Worm (Caenorhabditis elegans): ENCODE measurements around the gene H40L08.2.

The H40L08.2 gene

DNA sequence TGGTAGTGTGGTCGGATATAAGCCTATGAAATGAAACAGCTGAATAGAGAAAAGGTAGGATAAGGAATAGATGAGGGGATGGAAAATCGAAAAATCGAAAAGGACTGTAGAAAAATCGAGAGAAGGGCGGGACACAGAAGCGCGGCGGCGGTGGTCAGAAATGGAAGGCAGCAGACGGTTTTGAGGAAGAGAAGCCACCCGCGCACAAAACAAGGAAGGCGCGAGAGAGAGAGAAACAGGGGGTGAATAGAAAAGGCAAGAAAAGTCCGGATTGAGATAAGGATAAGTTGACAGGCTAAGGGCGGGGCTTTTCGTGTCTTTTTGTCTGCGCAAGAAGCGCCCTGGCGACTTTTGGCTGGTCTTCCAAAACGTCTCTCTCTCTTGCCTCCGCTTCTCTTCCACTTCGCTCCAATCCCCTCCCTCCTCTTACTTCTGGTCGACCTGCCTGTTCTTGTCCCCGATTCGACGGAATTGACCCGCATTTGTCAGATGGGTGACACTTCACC lies 30.3 kb upstream of the H40L08.2 start, which contains the start of gene mlt-9:
TSS of gene mlt-9 (minus strand) at position 51 of the 506 bp plus-strand sequence.
- TF ChIP-seq nhr-23 (tag; optimal IDR thresholded peaks at IDR 0.05) = peak; percentile 37
- no peak for TF ChIP-seq ztf-4 (tag; optimal IDR thresholded peaks at IDR 0.05)
- TF ChIP-seq unc-62 (GFP tag; optimal IDR thresholded peaks at IDR 0.05) = no peak
- no peak for TF ChIP-seq ceh-28 (tag; optimal IDR thresholded peaks at IDR 0.05)
- TF ChIP-seq nhr-25 (tag; optimal IDR thresholded peaks at IDR 0.05) = peak; percentile 27
- no peak for TF ChIP-seq pha-4 (tag; optimal IDR thresholded peaks at IDR 0.05)
- no peak for TF ChIP-seq ZK546.5 (tag; optimal IDR thresholded peaks at IDR 0.05)
- TF ChIP-seq fkh-10 (GFP tag; optimal IDR thresholded peaks at IDR 0.05) = no peak
- no peak for TF ChIP-seq elt-3 (tag; optimal IDR thresholded peaks at IDR 0.05)

ce11 chrX:15104963-15105493 lies 27.5 kb upstream of the H40L08.2 start:
- TF ChIP-seq unc-62 (GFP tag; optimal IDR thresholded peaks at IDR 0.05) = peak; percentile 13
- TF ChIP-seq nfya-1 (tag; optimal IDR thresholded peaks at IDR 0.05; ENCODE audit: insufficient read depth) = peak; percentile 1
- peak; percentile 59 for TF ChIP-seq nhr-23 (tag; optimal IDR thresholded peaks at IDR 0.05)
- no peak for TF ChIP-seq mml-1 (tag; optimal IDR thresholded peaks at IDR 0.05)
- peak; percentile 88 for TF ChIP-seq egl-5 (tag; optimal IDR thresholded peaks at IDR 0.05)
- TF ChIP-seq lin-39 (tag; optimal IDR thresholded peaks at IDR 0.05) = peak; percentile 2
- TF ChIP-seq elt-3 (tag; optimal IDR thresholded peaks at IDR 0.05) = peak in 1 of 3 experiments; percentile 5
- no peak for TF ChIP-seq ceh-9 (tag; optimal IDR thresholded peaks at IDR 0.05)
- no peak for TF ChIP-seq nhr-28 (tag; optimal IDR thresholded peaks at IDR 0.05)
- TF ChIP-seq nhr-43 (tag; optimal IDR thresholded peaks at IDR 0.05; ENCODE audit: poor library complexity, severe bottlenecking) = peak; percentile 28
- TF ChIP-seq nhr-25 (tag; optimal IDR thresholded peaks at IDR 0.05) = peak; percentile 82

ce11 chrX:15103481-15103880 lies 25.9 kb upstream of the H40L08.2 start:
- TF ChIP-seq lsy-12 (tag; optimal IDR thresholded peaks at IDR 0.05) (no peak), nhr-11 (tag; optimal IDR thresholded peaks at IDR 0.05) (no peak), ceh-16 (tag; optimal IDR thresholded peaks at IDR 0.05) (no peak), mdl-1 (tag; optimal IDR thresholded peaks at IDR 0.05) (no peak), daf-12 (tag; optimal IDR thresholded peaks at IDR 0.05) (no peak), unc-62 (GFP tag; optimal IDR thresholded peaks at IDR 0.05) (no peak), pha-4 (tag; optimal IDR thresholded peaks at IDR 0.05) (no peak), nhr-67 (tag; optimal IDR thresholded peaks at IDR 0.05) (no peak), fkh-2 (tag; optimal IDR thresholded peaks at IDR 0.05) (no peak), nfya-1 (tag; optimal IDR thresholded peaks at IDR 0.05; ENCODE audit: insufficient read depth) (no peak), aly-2 (tag; optimal IDR thresholded peaks at IDR 0.05) (no peak)

DNA sequence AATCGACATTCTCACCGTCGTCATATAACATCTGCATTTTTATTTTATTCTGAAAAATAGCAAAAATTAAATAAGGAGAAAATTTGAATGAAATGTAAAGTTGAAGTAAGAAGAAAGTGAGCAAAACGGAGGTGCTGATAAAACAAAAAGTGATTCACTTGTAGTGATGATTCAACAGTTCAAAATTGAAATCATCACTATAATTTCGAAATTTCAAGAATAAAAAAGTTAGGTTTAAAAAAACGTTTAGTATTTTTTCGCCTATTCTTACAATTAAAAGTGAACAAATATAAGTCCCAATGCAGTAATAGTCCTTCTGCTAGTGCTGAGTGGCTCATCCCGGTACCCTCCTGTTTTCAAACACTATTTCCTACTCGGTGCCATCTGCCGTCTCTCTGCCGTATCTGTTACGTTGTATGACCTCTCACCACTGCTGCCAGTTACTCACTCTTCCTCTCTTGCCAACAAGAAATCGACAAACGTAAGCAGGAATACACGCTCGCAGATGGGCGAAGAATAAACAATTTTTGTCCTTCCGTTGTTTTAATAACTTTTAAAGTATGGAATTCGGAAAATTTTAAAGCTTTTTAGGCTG lies 22.9 kb upstream of the H40L08.2 start, which contains the start of gene dhhc-1:
TSS of gene dhhc-1 (minus strand) at position 51 of the 595 bp plus-strand sequence.
- TF ChIP-seq nhr-76 (tag; optimal IDR thresholded peaks at IDR 0.05) (no peak), elt-2 (tag; optimal IDR thresholded peaks at IDR 0.05) (peak; percentile 48), skn-1 (tag; optimal IDR thresholded peaks at IDR 0.05) (no peak), lin-39 (tag; optimal IDR thresholded peaks at IDR 0.05) (peak; percentile 51), snpc-4 (tag; optimal IDR thresholded peaks at IDR 0.05) (peak; percentile 34), nhr-67 (tag; optimal IDR thresholded peaks at IDR 0.05) (no peak), ceh-28 (tag; optimal IDR thresholded peaks at IDR 0.05) (no peak), ztf-11 (tag; optimal IDR thresholded peaks at IDR 0.05) (no peak), sea-2 (GFP tag; optimal IDR thresholded peaks at IDR 0.05) (no peak), elt-1 (tag; optimal IDR thresholded peaks at IDR 0.05) (no peak), egl-5 (tag; optimal IDR thresholded peaks at IDR 0.05) (peak; percentile 44), unc-62 (GFP tag; optimal IDR thresholded peaks at IDR 0.05) (no peak), ZK546.5 (tag; optimal IDR thresholded peaks at IDR 0.05) (no peak), zag-1 (tag; optimal IDR thresholded peaks at IDR 0.05) (no peak), lin-15B (tag; optimal IDR thresholded peaks at IDR 0.05) (no peak), pqm-1 (tag; optimal IDR thresholded peaks at IDR 0.05) (no peak), jun-1 (tag; optimal IDR thresholded peaks at IDR 0.05) (peak; percentile 68), lsy-12 (tag; optimal IDR thresholded peaks at IDR 0.05) (no peak), nhr-237 (tag; optimal IDR thresholded peaks at IDR 0.05) (no peak), ceh-16 (tag; optimal IDR thresholded peaks at IDR 0.05) (no peak), egl-27 (tag; optimal IDR thresholded peaks at IDR 0.05) (no peak), nfya-1 (tag; optimal IDR thresholded peaks at IDR 0.05; ENCODE audit: insufficient read depth) (peak; percentile 68), ceh-82 (tag; optimal IDR thresholded peaks at IDR 0.05) (no peak), eor-1 (tag; optimal IDR thresholded peaks at IDR 0.05) (no peak), nhr-12 (tag; optimal IDR thresholded peaks at IDR 0.05) (no peak), mml-1 (tag; optimal IDR thresholded peaks at IDR 0.05) (no peak), aly-2 (tag; optimal IDR thresholded peaks at IDR 0.05) (no peak), unc-39 (tag; optimal IDR thresholded peaks at IDR 0.05) (no peak), ztf-4 (tag; optimal IDR thresholded peaks at IDR 0.05) (no peak), nhr-23 (tag; optimal IDR thresholded peaks at IDR 0.05) (no peak), nhr-77 (tag; optimal IDR thresholded peaks at IDR 0.05) (no peak), nhr-43 (tag; optimal IDR thresholded peaks at IDR 0.05; ENCODE audit: poor library complexity, severe bottlenecking) (peak; percentile 11), elt-3 (tag; optimal IDR thresholded peaks at IDR 0.05) (no peak), fos-1 (tag; optimal IDR thresholded peaks at IDR 0.05) (no peak), mdl-1 (tag; optimal IDR thresholded peaks at IDR 0.05) (no peak), fkh-2 (tag; optimal IDR thresholded peaks at IDR 0.05) (no peak)
